Fruit fly (Drosophila melanogaster): Measurements from ENCODE around the gene His4r.

The His4r gene

dm6 chr3R:14597935-14598424, 27.6 kb upstream of the His4r start (continued):
- TF ChIP-seq D (optimal IDR thresholded peaks at IDR 0.05) (no peak), D (GFP tag; optimal IDR thresholded peaks at IDR 0.05) (peak; percentile 56), CG16815 (GFP tag; optimal IDR thresholded peaks at IDR 0.05) (no peak), CG1529 (GFP tag; optimal IDR thresholded peaks at IDR 0.05) (peak; percentile 32), disco-r (GFP tag; optimal IDR thresholded peaks at IDR 0.05) (no peak), hth (optimal IDR thresholded peaks at IDR 0.05) (no peak), nmo (GFP tag; optimal IDR thresholded peaks at IDR 0.05) (peak; percentile 41), CG8388 (GFP tag; optimal IDR thresholded peaks at IDR 0.05) (peak; percentile 37), dmrt11E (tag; optimal IDR thresholded peaks at IDR 0.05) (peak; percentile 68), slou (GFP tag; optimal IDR thresholded peaks at IDR 0.05) (no peak), CG15479 (GFP tag; optimal IDR thresholded peaks at IDR 0.05) (peak; percentile 70), oc (tag; optimal IDR thresholded peaks at IDR 0.05) (peak; percentile 10), CG6272 (GFP tag; IDR thresholded peaks at IDR 0.05) (no peak), p53 (GFP tag; optimal IDR thresholded peaks at IDR 0.05) (no peak), CG3163 (GFP tag; optimal IDR thresholded peaks at IDR 0.05) (no peak), ATbp (GFP tag; optimal IDR thresholded peaks at IDR 0.05) (peak; percentile 38), klu (GFP tag; IDR thresholded peaks at IDR 0.05) (peak; percentile 32; the same call in 1 of the 2 replicates), bsh (GFP tag; optimal IDR thresholded peaks at IDR 0.05) (peak in 1 of 2 experiments; percentile 64), CG3407 (GFP tag; optimal IDR thresholded peaks at IDR 0.05) (peak; percentile 8), PHDP (tag; optimal IDR thresholded peaks at IDR 0.05) (peak; percentile 33), Hr51 (GFP tag; optimal IDR thresholded peaks at IDR 0.05) (peak in 1 of 2 experiments; percentile 53), sr (GFP tag; IDR thresholded peaks at IDR 0.05) (no peak), prd (optimal IDR thresholded peaks at IDR 0.05) (no peak), prd (GFP tag; IDR thresholded peaks at IDR 0.05) (peak; percentile 4; the same call in 1 of the 3 replicates), zf30C (GFP tag; optimal IDR thresholded peaks at IDR 0.05) (peak; percentile 68), CG12391 (tag; optimal IDR thresholded peaks at IDR 0.05) (peak; percentile 50), CG4360 (GFP tag; IDR thresholded peaks at IDR 0.05) (peak; percentile 85), Oli (tag; optimal IDR thresholded peaks at IDR 0.05) (peak; percentile 53), CG1602 (GFP tag; optimal IDR thresholded peaks at IDR 0.05) (peak; percentile 22), CG10979 (tag; optimal IDR thresholded peaks at IDR 0.05) (peak; percentile 71), CG17359 (tag; optimal IDR thresholded peaks at IDR 0.05) (peak; percentile 11), Trl (optimal IDR thresholded peaks at IDR 0.05) (peak; percentile 49 to 50), Trl (GFP tag; optimal IDR thresholded peaks at IDR 0.05) (no peak), en (GFP tag; optimal IDR thresholded peaks at IDR 0.05) (no peak), cg (GFP tag; optimal IDR thresholded peaks at IDR 0.05) (peak; percentile 33), Ets65A (GFP tag) (peak; percentile 85), az2 (GFP tag; optimal IDR thresholded peaks at IDR 0.05) (peak; percentile 33), fu2 (GFP tag; optimal IDR thresholded peaks at IDR 0.05) (no peak), dimm (GFP tag; IDR thresholded peaks at IDR 0.05) (0 out of 2 replicates have a peak, but pooled peaks have one; percentile 22), ind (GFP tag; optimal IDR thresholded peaks at IDR 0.05) (no peak), CG7987 (GFP tag; optimal IDR thresholded peaks at IDR 0.05) (no peak), unpg (GFP tag; optimal IDR thresholded peaks at IDR 0.05) (peak; percentile 61), gem (tag; optimal IDR thresholded peaks at IDR 0.05) (peak; percentile 72), ewg (GFP tag; optimal IDR thresholded peaks at IDR 0.05) (peak; percentile 45), HLH3B (GFP tag; IDR thresholded peaks at IDR 0.05) (peak; percentile 37; the same call in 1 of the 2 replicates), ci (GFP tag; IDR thresholded peaks at IDR 0.05) (peak; percentile 53; the same call in 2 of the 3 replicates), CG33557 (GFP tag; optimal IDR thresholded peaks at IDR 0.05) (peak; percentile 6), Six4 (GFP tag; optimal IDR thresholded peaks at IDR 0.05) (peak; percentile 15), Lhr (GFP tag; optimal IDR thresholded peaks at IDR 0.05) (peak; percentile 27), pan (optimal IDR thresholded peaks at IDR 0.05) (no peak), pan (GFP tag; optimal IDR thresholded peaks at IDR 0.05 in 1 of 2, IDR thresholded peaks at IDR 0.05 in 1 of 2) (peak in 1 of 2 experiments; percentile 37)
